Worm (Caenorhabditis elegans) whole organism, L3 larva: Measurements from ENCODE around the gene D1044.7.
A peak's percentile ranks its signal among the peaks of the same experiment; 100 is the strongest.

Experiments used
- R02D3.7 ChIP-seq: fragments of 150-350 bp; optimal IDR thresholded peaks from 2 replicates; lab custom pipeline; 2014; ENCODE audit warnings: missing biosample characterization, missing genetic modification characterization
- aly-2 ChIP-seq: fragments of 150-350 bp; optimal IDR thresholded peaks from 2 replicates; lab custom pipeline; 2014; ENCODE audit warnings: missing biosample characterization, missing genetic modification characterization
- ama-1 ChIP-seq: fragments of 150-350 bp; optimal IDR thresholded peaks from 2 replicates; lab custom pipeline; 2018
- ceh-16 ChIP-seq: sonication (generic microtip); optimal IDR thresholded peaks from 2 replicates; lab custom pipeline; 2017; ENCODE audit warnings: missing biosample characterization, missing genetic modification characterization
- ceh-28 ChIP-seq: fragments of 150-350 bp; optimal IDR thresholded peaks from 2 replicates; lab custom pipeline; 2014; ENCODE audit warnings: missing biosample characterization, missing genetic modification reagents, missing genetic modification characterization
- ceh-9 ChIP-seq: sonication (generic microtip); optimal IDR thresholded peaks from 2 replicates; lab custom pipeline; 2018; ENCODE audit warnings: missing biosample characterization, missing genetic modification characterization
- daf-12 ChIP-seq: fragments of 150-350 bp; optimal IDR thresholded peaks from 2 replicates; lab custom pipeline; 2014; ENCODE audit warnings: missing biosample characterization, missing genetic modification reagents, missing genetic modification characterization
- egl-27 ChIP-seq: sonication (generic microtip); optimal IDR thresholded peaks from 4 replicates; lab custom pipeline; 2017; ENCODE audit warnings: missing biosample characterization, missing genetic modification reagents, missing genetic modification characterization
- egl-5 ChIP-seq: fragments of 150-350 bp; optimal IDR thresholded peaks from 2 replicates; lab custom pipeline; 2017; ENCODE audit warnings: missing biosample characterization, missing genetic modification reagents, missing genetic modification characterization, inconsistent platforms
- elt-1 ChIP-seq: fragments of 150-350 bp; optimal IDR thresholded peaks from 2 replicates; lab custom pipeline; 2014; ENCODE audit warnings: missing biosample characterization, missing genetic modification characterization
- elt-2 ChIP-seq: sonication (generic microtip); optimal IDR thresholded peaks from 2 replicates; lab custom pipeline; 2016; ENCODE audit warnings: missing genetic modification reagents, mild to moderate bottlenecking, missing genetic modification characterization, missing compliant biosample characterization
- elt-3 ChIP-seq, 3 experiments: fragments of 150-350 bp in 1 of 3; sonication (generic microtip) in 2 of 3; optimal IDR thresholded peaks; 2 replicates in 2 of 3; 4 replicates in 1 of 3; lab custom pipeline; 2014 to 2017; ENCODE audit warnings: missing biosample characterization in 3 of 3, missing genetic modification characterization in 3 of 3
- eor-1 ChIP-seq, 2 experiments: fragments of 150-350 bp; optimal IDR thresholded peaks; 2 replicates each; lab custom pipeline; 2014 to 2018; ENCODE audit warnings: missing biosample characterization in 2 of 2, missing genetic modification characterization in 2 of 2
- fkh-10 ChIP-seq: sonication (generic microtip); optimal IDR thresholded peaks from 2 replicates; lab custom pipeline; 2017; ENCODE audit warnings: missing biosample characterization, missing genetic modification reagents, missing genetic modification characterization
- fos-1 ChIP-seq: fragments of 150-350 bp; optimal IDR thresholded peaks from 2 replicates; lab custom pipeline; 2014; ENCODE audit warnings: missing biosample characterization, missing genetic modification characterization
- hmg-11 ChIP-seq: sonication (generic microtip); optimal IDR thresholded peaks from 2 replicates; lab custom pipeline; 2016; ENCODE audit warnings: missing genetic modification characterization, missing compliant biosample characterization
- jun-1 ChIP-seq: fragments of 150-350 bp; optimal IDR thresholded peaks from 2 replicates; lab custom pipeline; 2014; ENCODE audit warnings: missing biosample characterization, missing genetic modification reagents, missing genetic modification characterization
- lin-15B ChIP-seq: fragments of 150-350 bp; optimal IDR thresholded peaks from 2 replicates; lab custom pipeline; 2014; ENCODE audit warnings: missing biosample characterization, missing genetic modification characterization
- lin-39 ChIP-seq: fragments of 150-350 bp; optimal IDR thresholded peaks from 2 replicates; lab custom pipeline; 2018; ENCODE audit warnings: missing biosample characterization, missing genetic modification reagents, missing genetic modification characterization
- lsy-12 ChIP-seq: sonication (generic microtip); optimal IDR thresholded peaks from 2 replicates; lab custom pipeline; 2016; ENCODE audit warnings: mild to moderate bottlenecking, missing genetic modification characterization, missing compliant biosample characterization
- mdl-1 ChIP-seq: fragments of 150-350 bp; optimal IDR thresholded peaks from 2 replicates; lab custom pipeline; 2014; ENCODE audit warnings: missing biosample characterization, missing genetic modification characterization
- mml-1 ChIP-seq: fragments of 150-350 bp; sonication (generic microtip); optimal IDR thresholded peaks from 3 replicates; lab custom pipeline; 2014; ENCODE audit warnings: missing biosample characterization, missing genetic modification characterization
- nfya-1 ChIP-seq: sonication (generic microtip); optimal IDR thresholded peaks from 2 replicates; lab custom pipeline; 2017; ENCODE audit warnings: missing genetic modification characterization, mild to moderate bottlenecking, missing compliant biosample characterization, antibody characterized with exemption, moderate library complexity; ENCODE audit not compliant: insufficient read depth
- nhr-11 ChIP-seq: fragments of 150-350 bp; optimal IDR thresholded peaks from 2 replicates; lab custom pipeline; 2014; ENCODE audit warnings: missing biosample characterization, missing genetic modification characterization
- nhr-12 ChIP-seq: fragments of 150-350 bp; optimal IDR thresholded peaks from 2 replicates; lab custom pipeline; 2014; ENCODE audit warnings: missing biosample characterization, missing genetic modification characterization
- nhr-23 ChIP-seq: fragments of 150-350 bp; optimal IDR thresholded peaks from 2 replicates; lab custom pipeline; 2014; ENCODE audit warnings: missing biosample characterization, missing genetic modification reagents, missing genetic modification characterization
- nhr-237 ChIP-seq: fragments of 150-350 bp; optimal IDR thresholded peaks from 2 replicates; lab custom pipeline; 2014; ENCODE audit warnings: missing biosample characterization, missing genetic modification characterization
- nhr-25 ChIP-seq: sonication (generic microtip); optimal IDR thresholded peaks from 2 replicates; lab custom pipeline; 2017; ENCODE audit warnings: missing biosample characterization, missing genetic modification characterization
- nhr-28 ChIP-seq: fragments of 150-350 bp; optimal IDR thresholded peaks from 2 replicates; lab custom pipeline; 2014; ENCODE audit warnings: missing biosample characterization, missing genetic modification characterization
- nhr-43 ChIP-seq: sonication (generic microtip); optimal IDR thresholded peaks from 2 replicates; lab custom pipeline; 2016; ENCODE audit warnings: mild to moderate bottlenecking, missing genetic modification characterization, missing compliant biosample characterization; ENCODE audit not compliant: poor library complexity, severe bottlenecking
- nhr-76 ChIP-seq: fragments of 150-350 bp; sonication (generic microtip); optimal IDR thresholded peaks from 5 replicates; lab custom pipeline; 2014; ENCODE audit warnings: missing biosample characterization, missing genetic modification characterization
- nhr-77 ChIP-seq: fragments of 150-350 bp; optimal IDR thresholded peaks from 2 replicates; lab custom pipeline; 2014; ENCODE audit warnings: missing biosample characterization, missing genetic modification characterization
- pha-4 ChIP-seq: fragments of 150-350 bp; optimal IDR thresholded peaks from 2 replicates; lab custom pipeline; 2014; ENCODE audit warnings: missing biosample characterization, missing genetic modification reagents, missing genetic modification characterization
- pqm-1 ChIP-seq: fragments of 150-350 bp; optimal IDR thresholded peaks from 2 replicates; lab custom pipeline; 2017; ENCODE audit warnings: missing biosample characterization, missing genetic modification characterization, inconsistent platforms
- sea-2 ChIP-seq: fragments of 150-350 bp; sonication (generic microtip); optimal IDR thresholded peaks from 4 replicates; lab custom pipeline; 2014; ENCODE audit warnings: missing biosample characterization, missing genetic modification reagents, missing genetic modification characterization
- skn-1 ChIP-seq: fragments of 150-350 bp; optimal IDR thresholded peaks from 2 replicates; lab custom pipeline; 2014; ENCODE audit warnings: missing biosample characterization, missing genetic modification characterization
- snpc-4 ChIP-seq: fragments of 150-350 bp; optimal IDR thresholded peaks from 2 replicates; lab custom pipeline; 2014; ENCODE audit warnings: missing biosample characterization, missing genetic modification characterization
- tbx-2 ChIP-seq: sonication (generic microtip); optimal IDR thresholded peaks from 2 replicates; lab custom pipeline; 2016; ENCODE audit warnings: mild to moderate bottlenecking, missing genetic modification characterization, missing compliant biosample characterization
- unc-39 ChIP-seq: sonication (generic microtip); optimal IDR thresholded peaks from 4 replicates; lab custom pipeline; 2017; ENCODE audit warnings: missing biosample characterization, missing genetic modification characterization
- unc-62 ChIP-seq: fragments of 150-350 bp; sonication (generic microtip); optimal IDR thresholded peaks from 4 replicates; lab custom pipeline; 2014; ENCODE audit warnings: missing biosample characterization, missing genetic modification reagents, missing genetic modification characterization
- ztf-11 ChIP-seq: fragments of 150-350 bp; optimal IDR thresholded peaks from 2 replicates; lab custom pipeline; 2014; ENCODE audit warnings: missing biosample characterization, missing genetic modification characterization
- ztf-4 ChIP-seq: fragments of 150-350 bp; optimal IDR thresholded peaks from 2 replicates; lab custom pipeline; 2014; ENCODE audit warnings: missing biosample characterization, missing genetic modification characterization

The D1044.7 gene

ce11 chrIII:5504164-5504563 lies 4.4 kb downstream of the D1044.7 start:
- TF ChIP-seq hmg-11 (tag; lab: Kevin White, UChicago): peak; percentile 28
- TF ChIP-seq fkh-10 (GFP tag; lab: Kevin White, UChicago): peak; percentile 29
- peak; percentile 40 for TF ChIP-seq lsy-12
- TF ChIP-seq unc-39 (tag; lab: Kevin White, UChicago): no peak
- TF ChIP-seq ceh-16 (tag; lab: Kevin White, UChicago): no peak
- TF ChIP-seq nhr-11: no peak
- TF ChIP-seq ama-1 (lab: Kevin White, UChicago): peak; percentile 98
- no peak for TF ChIP-seq elt-1 (tag; lab: Kevin White, UChicago)
- no peak for TF ChIP-seq pha-4 (tag; lab: Kevin White, UChicago)
- no peak for TF ChIP-seq nhr-28 (tag; lab: Kevin White, UChicago)
- TF ChIP-seq ztf-4 (tag; lab: Kevin White, UChicago): peak; percentile 44
- TF ChIP-seq aly-2 (tag; lab: Kevin White, UChicago): no peak
- no peak for TF ChIP-seq R02D3.7 (tag; lab: Kevin White, UChicago)
- TF ChIP-seq tbx-2: no peak
- peak; percentile 12 for TF ChIP-seq egl-5 (tag; lab: Kevin White, UChicago)
- peak; percentile 56 for TF ChIP-seq ceh-28
- TF ChIP-seq jun-1 (tag; lab: Kevin White, UChicago): peak; percentile 77
- no peak for TF ChIP-seq mdl-1 (tag; lab: Kevin White, UChicago)
- no peak for TF ChIP-seq ceh-9
- peak; percentile 70 for TF ChIP-seq nfya-1 (tag; lab: Kevin White, UChicago)
- no peak for TF ChIP-seq egl-27 (tag; lab: Kevin White, UChicago)
- peak; percentile 4 for TF ChIP-seq lin-39 (tag; lab: Kevin White, UChicago)
- peak; percentile 56 for TF ChIP-seq snpc-4 (tag; lab: Kevin White, UChicago)
- no peak for TF ChIP-seq eor-1 (tag; optimal IDR thresholded peaks at IDR 0.05; lab: Kevin White, UChicago)
- peak; percentile 34 for TF ChIP-seq pqm-1 (tag; lab: Kevin White, UChicago)
- TF ChIP-seq lin-15B: peak; percentile 25
- peak; percentile 28 for TF ChIP-seq nhr-43 (tag; lab: Kevin White, UChicago)
- no peak for TF ChIP-seq nhr-237 (tag; lab: Kevin White, UChicago)
- TF ChIP-seq nhr-25 (tag; lab: Kevin White, UChicago): peak; percentile 90
- no peak for TF ChIP-seq nhr-77 (tag; lab: Kevin White, UChicago)
- no peak for TF ChIP-seq mml-1 (tag; lab: Kevin White, UChicago)
- peak in 1 of 3 experiments; percentile 38 for TF ChIP-seq elt-3 (tag; optimal IDR thresholded peaks at IDR 0.05; lab: Kevin White, UChicago)
- peak; percentile 45 for TF ChIP-seq nhr-23
- no peak for TF ChIP-seq fos-1
- no peak for TF ChIP-seq unc-62 (GFP tag; lab: Kevin White, UChicago)
- TF ChIP-seq elt-2 (tag; lab: Kevin White, UChicago): peak; percentile 56
- TF ChIP-seq skn-1 (tag; lab: Kevin White, UChicago): peak; percentile 15
- TF ChIP-seq ztf-11 (tag; lab: Kevin White, UChicago): no peak

- TF ChIP-seq lsy-12 (no peak), ztf-11 (tag; lab: Kevin White, UChicago) (no peak), fkh-10 (GFP tag; lab: Kevin White, UChicago) (no peak), eor-1 (tag; optimal IDR thresholded peaks at IDR 0.05; lab: Kevin White, UChicago) (no peak), nhr-76 (no peak), nhr-12 (tag; lab: Kevin White, UChicago) (no peak), tbx-2 (no peak), nhr-11 (no peak), fos-1 (no peak), ceh-28 (no peak), nhr-23 (no peak), sea-2 (GFP tag; lab: Kevin White, UChicago) (no peak), daf-12 (tag; lab: Kevin White, UChicago) (no peak)
- TF ChIP-seq, all 47 proteins: peak for 0
These were observed 4.9 kb downstream of the D1044.7 start for ce11 chrIII:5503669-5504068.
